Worm (Caenorhabditis elegans) whole organism, L4/young adult: ENCODE measurements around the gene Y41E3.1.
"Not testable (repeated sequence)": the region's sequence is repeated elsewhere in the genome, so short reads cannot be mapped to it uniquely, and the experiment has no call there.

ENCODE experiments used
- W03F9.2 ChIP-seq: fragments of 150-350 bp; optimal IDR thresholded peaks from 2 replicates; lab custom pipeline; 2014; ENCODE audit warnings: missing biosample characterization, missing genetic modification characterization
- dao-5 ChIP-seq: sonication (generic microtip); optimal IDR thresholded peaks from 2 replicates; lab custom pipeline; 2016; ENCODE audit warnings: missing genotype, missing genetic modification characterization, moderate library complexity, missing compliant biosample characterization
- him-1 ChIP-seq: sonication (generic microtip); optimal IDR thresholded peaks from 2 replicates; lab custom pipeline; 2016; ENCODE audit warnings: missing genotype, missing genetic modification reagents, missing genetic modification characterization, missing compliant biosample characterization

Y41E3.1 gene

ce11 chrIV:14958551-14958950, at the start of gene Y41E3.1:
Gene Y41E3.1, minus strand, starts transcription at chrIV:14958874.
- TF ChIP-seq W03F9.2 (tag; lab: Kevin White, UChicago) (no peak), dao-5 (no peak), him-1 (tag; lab: Kevin White, UChicago) (no peak)

DNA sequence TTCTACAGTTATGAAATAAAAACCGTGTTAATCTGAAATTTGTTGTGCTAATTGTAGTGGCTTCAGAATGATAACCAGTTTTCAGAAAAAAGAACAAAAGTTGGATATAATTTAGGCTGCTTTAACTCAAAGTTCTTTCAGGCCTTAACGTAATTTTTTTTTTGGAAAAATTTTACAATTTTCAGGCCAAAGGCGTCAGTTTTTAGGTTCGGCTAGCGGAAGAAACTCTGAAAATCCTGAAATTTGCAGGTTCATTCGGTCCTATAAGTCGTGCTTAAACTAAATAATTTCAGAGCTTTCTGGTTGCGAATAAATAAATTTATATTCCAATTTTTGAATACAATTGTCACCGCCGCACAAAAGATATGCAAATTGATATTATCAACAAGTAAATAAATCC, 49.5 kb upstream of the Y41E3.1 start:
- no peak for TF ChIP-seq dao-5
- TF ChIP-seq W03F9.2 (tag; lab: Kevin White, UChicago), result no peak
- TF ChIP-seq him-1 (tag; lab: Kevin White, UChicago), result no peak

DNA sequence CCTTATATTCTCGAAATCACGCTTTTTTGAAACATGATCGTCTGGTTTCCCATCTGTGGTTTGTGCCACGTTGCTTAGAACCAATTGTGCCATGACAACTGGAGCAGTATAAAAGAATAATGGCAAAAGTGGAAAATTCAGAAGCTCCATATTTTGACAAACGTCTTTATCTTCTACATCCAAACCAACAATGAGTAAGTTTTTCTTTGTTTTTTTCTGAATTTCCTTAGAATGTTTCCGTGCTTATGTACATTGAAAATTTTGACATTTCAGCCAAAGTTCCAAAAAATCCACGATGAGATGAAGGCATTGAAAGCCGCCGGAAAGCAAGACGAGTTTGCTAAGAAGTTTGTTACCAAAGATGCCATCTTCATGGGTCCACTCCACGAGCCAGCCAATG, 47.8 kb upstream of the Y41E3.1 start, which contains the start of gene Y41E3.6:
Y41E3.6 (plus strand) TSS at position 301 of the 400 bp plus-strand sequence.
- TF ChIP-seq dao-5; him-1 (tag; lab: Kevin White, UChicago); W03F9.2 (tag; lab: Kevin White, UChicago): not testable (repeated sequence)

- TF ChIP-seq W03F9.2 (tag; lab: Kevin White, UChicago), result no peak
- TF ChIP-seq dao-5, result no peak
- no peak for TF ChIP-seq him-1 (tag; lab: Kevin White, UChicago)
Measured at ce11 chrIV:14986684-14987083, 28.0 kb upstream of the Y41E3.1 start, which contains the start of gene dpy-4. Gene dpy-4, minus strand, starts transcription at chrIV:14986784.

DNA sequence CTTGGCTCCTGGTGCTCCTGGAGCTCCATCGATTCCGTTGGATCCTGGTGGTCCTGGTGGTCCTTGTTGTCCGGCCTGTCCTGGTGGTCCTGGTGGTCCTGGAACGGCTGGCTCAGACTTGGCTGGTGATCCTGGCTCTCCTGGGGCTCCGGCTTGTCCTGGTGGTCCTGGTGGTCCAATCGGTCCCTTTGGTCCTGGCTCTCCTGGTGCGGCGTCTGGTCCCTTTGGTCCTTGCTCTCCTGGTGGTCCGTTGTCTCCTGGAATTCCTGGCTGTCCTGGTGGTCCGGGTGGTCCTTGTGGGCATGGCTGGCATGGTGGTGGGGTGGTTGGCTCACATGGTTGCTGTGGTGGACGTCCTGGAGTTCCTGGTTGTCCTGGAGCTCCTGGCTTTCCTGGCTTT, 27.2 kb upstream of the Y41E3.1 start:
- TF ChIP-seq him-1 (tag; lab: Kevin White, UChicago), result no peak

DNA sequence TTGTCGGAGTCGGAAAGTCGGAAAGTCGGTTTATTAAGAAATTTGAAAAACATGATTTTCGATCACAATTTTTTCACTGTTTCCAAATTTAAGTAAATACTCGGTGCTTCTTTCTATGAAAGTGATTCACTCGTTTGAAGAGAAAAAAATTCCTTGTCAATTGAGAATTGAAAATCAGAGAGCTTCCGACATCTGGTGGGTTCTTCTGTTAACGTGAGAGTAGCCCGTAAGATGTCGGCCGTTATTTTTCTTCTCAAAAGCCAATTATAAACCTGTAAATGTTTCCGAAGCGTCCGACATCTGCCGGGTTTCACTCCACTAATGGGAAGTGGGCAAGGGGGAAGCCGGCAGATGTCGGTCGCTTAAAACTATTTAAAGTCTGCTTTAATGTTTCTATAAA, 26.3 kb upstream of the Y41E3.1 start:
- TF ChIP-seq him-1 (tag; lab: Kevin White, UChicago) (no peak), W03F9.2 (tag; lab: Kevin White, UChicago) (no peak), dao-5 (no peak)

DNA sequence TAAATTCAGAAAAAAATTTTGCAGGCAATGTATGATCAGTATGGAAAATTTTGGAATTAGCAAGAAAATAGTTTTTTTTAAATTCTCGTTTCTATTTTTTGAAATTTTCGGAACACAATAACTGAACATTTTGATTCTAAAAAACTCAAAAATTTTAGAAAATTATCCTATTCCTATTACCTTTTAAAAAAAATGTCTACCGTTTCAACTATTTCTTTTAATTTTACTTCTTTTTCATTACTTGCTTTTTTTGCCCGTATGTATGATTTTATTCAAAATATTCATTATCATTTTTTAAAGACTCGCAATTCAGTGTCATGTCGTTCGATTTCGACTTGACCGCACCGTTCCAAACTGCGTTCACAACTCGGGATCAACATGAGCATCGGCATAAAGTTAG, 22.6 kb upstream of the Y41E3.1 start, which contains the start of gene atln-2:
atln-2 (plus strand) TSS at position 301 of the 400 bp plus-strand sequence.
- TF ChIP-seq dao-5 (no peak), him-1 (tag; lab: Kevin White, UChicago) (no peak), W03F9.2 (tag; lab: Kevin White, UChicago) (no peak)

DNA sequence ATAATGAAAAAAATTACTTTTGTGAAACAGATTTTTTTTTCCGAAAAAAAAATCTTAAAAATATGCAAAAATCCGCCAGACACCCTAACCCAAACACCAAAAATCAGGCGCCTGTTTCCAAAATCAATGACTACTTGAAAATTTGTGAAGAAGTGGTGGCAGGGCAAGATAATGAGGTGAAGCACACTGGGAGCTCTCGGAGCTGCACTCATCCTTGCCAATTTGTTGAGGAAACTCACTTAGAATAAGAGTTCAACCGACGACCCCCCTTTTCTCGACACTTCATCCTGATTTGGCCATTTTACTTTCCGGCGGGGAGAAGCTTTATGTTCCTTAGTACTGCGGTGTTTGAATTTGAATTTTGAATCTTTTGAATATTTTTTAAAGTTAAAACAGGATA, 19.5 kb upstream of the Y41E3.1 start:
- TF ChIP-seq dao-5, result no peak
- TF ChIP-seq W03F9.2 (tag; lab: Kevin White, UChicago), result no peak
- TF ChIP-seq him-1 (tag; lab: Kevin White, UChicago), result no peak

DNA sequence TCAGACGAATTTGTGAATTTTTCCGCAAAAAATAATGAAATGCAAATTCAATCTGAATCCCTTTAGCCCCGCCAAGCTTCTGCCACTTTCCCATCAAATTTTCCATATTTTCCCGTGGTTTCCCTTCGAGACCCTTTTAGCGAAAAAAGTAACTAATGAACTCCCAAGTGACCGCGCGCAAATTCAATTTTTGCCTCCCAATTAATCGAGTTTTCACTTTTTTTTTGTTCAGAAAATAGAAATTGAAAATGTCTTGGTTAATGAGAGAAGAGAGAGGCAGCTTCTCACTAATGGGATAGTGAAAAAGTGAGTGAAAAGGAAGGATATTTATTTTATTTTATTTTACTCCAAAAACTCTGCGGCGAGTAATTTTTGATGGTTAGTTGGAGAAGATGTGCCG, 1.4 kb upstream of the Y41E3.1 start:
- TF ChIP-seq W03F9.2 (tag; lab: Kevin White, UChicago), result no peak
- no peak for TF ChIP-seq him-1 (tag; lab: Kevin White, UChicago)
- no peak for TF ChIP-seq dao-5

DNA sequence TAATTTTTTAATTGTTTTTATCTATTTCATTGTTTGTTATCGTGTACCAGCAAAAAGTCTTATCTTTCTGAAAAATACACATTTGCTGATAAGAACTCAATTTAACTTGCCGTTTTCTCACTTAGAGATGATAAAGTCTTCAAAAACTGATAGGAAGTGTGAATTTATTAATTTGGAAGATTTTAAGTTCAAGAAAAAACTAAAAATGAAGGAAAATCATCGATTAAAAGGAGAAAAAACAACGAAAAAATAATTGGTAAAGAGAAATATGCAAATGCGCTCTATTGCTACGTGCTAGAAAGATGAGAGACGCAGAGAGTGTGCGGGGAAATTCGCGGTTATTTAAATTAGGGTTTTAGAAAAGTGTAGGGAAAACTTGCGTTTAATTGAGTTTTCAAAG, 701 bp upstream of the Y41E3.1 start:
- TF ChIP-seq W03F9.2 (tag; lab: Kevin White, UChicago) (peak; percentile 87), dao-5 (no peak), him-1 (tag; lab: Kevin White, UChicago) (no peak)

- no peak for TF ChIP-seq dao-5
- no peak for TF ChIP-seq W03F9.2 (tag; lab: Kevin White, UChicago)
- no peak for TF ChIP-seq him-1 (tag; lab: Kevin White, UChicago)
Measured at ce11 chrIV:14956693-14957281, 1.9 kb downstream of the Y41E3.1 start.

DNA sequence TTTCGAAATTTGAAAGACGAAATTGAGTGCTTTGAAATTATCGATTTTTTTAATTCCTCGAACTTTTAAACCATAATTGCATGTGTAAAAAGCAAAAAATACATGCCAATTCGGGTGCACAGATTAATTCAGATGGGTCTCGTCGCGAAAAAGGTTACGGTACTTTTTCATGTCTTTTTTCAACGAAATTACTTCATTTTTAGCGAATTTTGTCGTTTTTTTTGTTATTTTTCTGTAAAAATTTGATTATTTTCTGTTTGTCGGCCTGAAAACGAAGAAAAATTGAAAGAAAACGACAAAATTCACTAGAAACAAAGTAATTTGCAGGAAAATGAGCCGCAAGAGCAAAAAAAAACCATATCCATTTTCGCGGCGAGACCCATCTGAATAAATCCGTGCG, 3.8 kb downstream of the Y41E3.1 start:
- TF ChIP-seq dao-5, result no peak
- no peak for TF ChIP-seq W03F9.2 (tag; lab: Kevin White, UChicago)
- no peak for TF ChIP-seq him-1 (tag; lab: Kevin White, UChicago)

DNA sequence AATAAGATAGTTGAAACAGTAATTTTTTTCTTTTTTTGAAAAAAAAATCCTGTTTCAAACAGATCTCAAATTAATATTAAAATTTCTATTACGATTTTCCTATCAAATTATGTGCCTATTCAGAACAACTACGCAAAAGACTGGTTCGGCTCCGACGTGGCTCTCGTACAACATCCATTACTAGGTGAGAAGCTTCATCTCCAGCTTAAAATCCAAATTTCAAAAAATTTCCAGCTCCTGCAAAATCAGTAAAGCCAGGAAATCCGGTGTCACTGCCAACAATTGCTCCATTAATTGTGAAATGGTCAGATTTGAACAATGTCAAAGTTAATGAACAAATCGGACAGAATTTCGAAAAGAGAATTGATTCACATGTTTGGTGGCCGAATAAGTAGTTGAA, 4.9 kb downstream of the Y41E3.1 start:
- TF ChIP-seq him-1 (tag; lab: Kevin White, UChicago) (no peak), W03F9.2 (tag; lab: Kevin White, UChicago) (no peak), dao-5 (no peak)

ce11 chrIV:14950468-14950867, 8.2 kb downstream of the Y41E3.1 start, which contains the start of gene Y41E3.22:
Gene Y41E3.22, plus strand, starts transcription at chrIV:14950710.
- no peak for TF ChIP-seq dao-5
- TF ChIP-seq him-1 (tag; lab: Kevin White, UChicago), result no peak
- no peak for TF ChIP-seq W03F9.2 (tag; lab: Kevin White, UChicago)

ce11 chrIV:14949048-14949447, 9.6 kb downstream of the Y41E3.1 start:
- TF ChIP-seq W03F9.2 (tag; lab: Kevin White, UChicago) (no peak), dao-5 (no peak), him-1 (tag; lab: Kevin White, UChicago) (no peak)
